Worm (Caenorhabditis elegans) whole organism, L4 larva: ENCODE data around the gene nars-2.

Source experiments
- ceh-20 ChIP-seq: fragments of 200-800 bp; sonication (Bioruptor generic); IDR thresholded peaks from 2 replicates; pipeline ENCODE4 v1.3.6; 2022; ENCODE audit warnings: missing genetic modification reagents, missing genetic modification characterization, missing compliant biosample characterization
- dve-1 ChIP-seq: sonication (generic microtip); optimal IDR thresholded peaks from 2 replicates; lab custom pipeline; 2017; ENCODE audit warnings: antibody characterized with exemption, mild to moderate bottlenecking, missing genetic modification characterization, missing compliant biosample characterization; ENCODE audit not compliant: insufficient read depth
- hmg-1.1 ChIP-seq: fragments of 200-800 bp; sonication (Bioruptor generic); IDR thresholded peaks from 2 replicates; pipeline ENCODE4 v1.3.6; 2022; ENCODE audit warnings: missing genetic modification reagents, missing genetic modification characterization, missing compliant biosample characterization
- nhr-102 ChIP-seq: sonication (generic microtip); optimal IDR thresholded peaks from 2 replicates; lab custom pipeline; 2016; ENCODE audit warnings: mild to moderate bottlenecking, missing genetic modification characterization, moderate library complexity, missing compliant biosample characterization
- nhr-237 ChIP-seq: sonication (generic microtip); optimal IDR thresholded peaks from 2 replicates; lab custom pipeline; 2017; ENCODE audit warnings: missing biosample characterization, missing genetic modification characterization
- pha-4 ChIP-seq, 2 experiments: fragments of 150-350 bp in 1 of 2; fragments of 200-800 bp in 1 of 2; sonication (Bioruptor generic) in 1 of 2; IDR thresholded peaks in 1 of 2; optimal IDR thresholded peaks in 1 of 2; 2 replicates each; pipeline versions ENCODE4 v1.3.6 to Lab custom; 2014 to 2022; ENCODE audit warnings: missing genetic modification characterization in 2 of 2, missing genetic modification reagents in 2 of 2, missing biosample characterization in 1 of 2, missing compliant biosample characterization in 1 of 2
- skn-1 ChIP-seq: fragments of 150-350 bp; optimal IDR thresholded peaks from 2 replicates; lab custom pipeline; 2014; ENCODE audit warnings: missing biosample characterization, missing genetic modification characterization
- snpc-4 ChIP-seq: fragments of 150-350 bp; optimal IDR thresholded peaks from 2 replicates; lab custom pipeline; 2014; ENCODE audit warnings: missing biosample characterization, missing genetic modification characterization
- zag-1 ChIP-seq: fragments of 150-350 bp; optimal IDR thresholded peaks from 2 replicates; lab custom pipeline; 2014; ENCODE audit warnings: missing biosample characterization, missing genetic modification characterization

DNA sequence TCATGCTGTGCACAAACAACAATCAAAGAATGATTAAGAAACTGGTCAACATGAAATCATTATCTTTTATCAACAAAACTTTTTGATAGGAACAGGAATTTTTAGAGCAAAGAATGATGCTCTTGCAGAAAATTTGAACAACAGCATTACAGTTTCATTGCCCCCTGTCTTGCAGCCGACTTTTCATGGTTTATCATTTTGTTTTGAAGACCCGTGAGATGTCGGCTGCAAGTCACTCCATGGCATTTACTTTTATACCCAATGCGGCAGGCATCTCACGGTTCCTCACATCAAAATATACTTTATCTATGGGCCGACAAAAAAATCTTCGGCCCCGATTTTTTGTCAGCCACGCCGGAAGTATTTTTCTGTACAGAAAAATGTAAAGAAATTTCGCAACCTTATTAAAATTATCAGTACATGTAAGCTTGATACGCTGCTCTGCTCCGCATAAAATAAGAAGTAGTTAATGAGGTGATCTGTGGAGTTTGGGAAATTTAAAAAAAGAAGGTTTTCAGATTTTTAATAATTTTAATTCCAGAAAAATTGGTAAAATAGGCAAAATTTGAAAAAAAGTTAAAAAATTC is 57.0 kb downstream of the nars-2 start:
- TF ChIP-seq nhr-237 (tag; lab: Kevin White, UChicago) (no peak), snpc-4 (tag; lab: Kevin White, UChicago) (no peak), ceh-20 (GFP tag; lab: Robert Waterston, UW) (no peak), zag-1 (no peak), pha-4 (GFP tag; IDR thresholded peaks at IDR 0.05; lab: Robert Waterston, UW) (no peak), pha-4 (tag; optimal IDR thresholded peaks at IDR 0.05; lab: Kevin White, UChicago) (no peak), skn-1 (no peak), dve-1 (no peak), nhr-102 (tag; lab: Kevin White, UChicago) (no peak), hmg-1.1 (GFP tag; lab: Robert Waterston, UW) (no peak)
